Worm (Caenorhabditis elegans) whole organism, L1 larva: Measurements from ENCODE around the gene clec-145.

Experiments
- C16A3.4 ChIP-seq: fragments of 150-350 bp; optimal IDR thresholded peaks from 2 replicates; lab custom pipeline; 2014; ENCODE audit warnings: missing biosample characterization, missing genetic modification characterization
- F16B12.6 ChIP-seq: fragments of 150-350 bp; optimal IDR thresholded peaks from 2 replicates; lab custom pipeline; 2014; ENCODE audit warnings: missing biosample characterization, missing genetic modification characterization
- alr-1 ChIP-seq: fragments of 200-800 bp; sonication (Bioruptor generic); optimal IDR thresholded peaks from 2 replicates; lab custom pipeline; 2018; ENCODE audit warnings: borderline replicate concordance, mild to moderate bottlenecking, missing genetic modification characterization, missing compliant biosample characterization
- aly-2 ChIP-seq: fragments of 150-350 bp; optimal IDR thresholded peaks from 2 replicates; lab custom pipeline; 2014; ENCODE audit warnings: missing biosample characterization, missing genetic modification characterization
- ama-1 ChIP-seq: fragments of 150-350 bp; optimal IDR thresholded peaks from 2 replicates; lab custom pipeline; 2014
- blmp-1 ChIP-seq: fragments of 150-350 bp; optimal IDR thresholded peaks from 2 replicates; lab custom pipeline; 2014; ENCODE audit warnings: missing biosample characterization, missing genetic modification characterization
- ceh-8 ChIP-seq: fragments of 200-800 bp; sonication (Bioruptor generic); optimal IDR thresholded peaks from 2 replicates; lab custom pipeline; 2018; ENCODE audit warnings: mild to moderate bottlenecking, missing genetic modification characterization, moderate library complexity, missing compliant biosample characterization
- ceh-82 ChIP-seq, 3 experiments: fragments of 150-350 bp in 1 of 3; sonication (generic microtip) in 2 of 3; optimal IDR thresholded peaks; 2 replicates each; lab custom pipeline; 2014 to 2017; ENCODE audit warnings: missing biosample characterization in 3 of 3, missing genetic modification characterization in 3 of 3
- ceh-90 ChIP-seq: sonication (generic microtip); optimal IDR thresholded peaks from 2 replicates; lab custom pipeline; 2016; ENCODE audit warnings: missing genetic modification characterization, missing compliant biosample characterization
- ces-1 ChIP-seq: fragments of 150-350 bp; optimal IDR thresholded peaks from 2 replicates; lab custom pipeline; 2014; ENCODE audit warnings: missing biosample characterization, missing genetic modification reagents, missing genetic modification characterization
- dsc-1 ChIP-seq: sonication (generic microtip); optimal IDR thresholded peaks from 2 replicates; lab custom pipeline; 2016; ENCODE audit warnings: mild to moderate bottlenecking, missing genetic modification characterization, missing compliant biosample characterization
- efl-1 ChIP-seq, 4 experiments: fragments of 150-350 bp; optimal IDR thresholded peaks in 3 of 4; peaks in 1 of 4; 1 replicate in 1 of 4; 2 replicates in 3 of 4; lab custom pipeline; 2014; ENCODE audit warnings: missing biosample characterization in 2 of 4, missing genetic modification characterization in 2 of 4, missing genetic modification reagents in 2 of 4
- efl-3 ChIP-seq: fragments of 200-800 bp; sonication (Bioruptor generic); optimal IDR thresholded peaks from 2 replicates; lab custom pipeline; 2018; ENCODE audit warnings: mild to moderate bottlenecking, missing genetic modification characterization, missing compliant biosample characterization
- elt-2 ChIP-seq: sonication (generic microtip); optimal IDR thresholded peaks from 2 replicates; lab custom pipeline; 2016; ENCODE audit warnings: missing genetic modification characterization, mild to moderate bottlenecking, inconsistent platforms, missing compliant biosample characterization, missing genetic modification reagents
- ets-5 ChIP-seq: fragments of 200-800 bp; sonication (Bioruptor generic); IDR thresholded peaks from 2 replicates; pipeline ENCODE4 v1.3.6; 2022; ENCODE audit warnings: missing genetic modification characterization, missing compliant biosample characterization
- fkh-4 ChIP-seq: sonication (generic microtip); optimal IDR thresholded peaks from 2 replicates; lab custom pipeline; 2016; ENCODE audit warnings: missing compliant biosample characterization, missing genetic modification characterization, borderline replicate concordance
- hlh-4 ChIP-seq: sonication (generic microtip); optimal IDR thresholded peaks from 2 replicates; lab custom pipeline; 2016; ENCODE audit warnings: mild to moderate bottlenecking, missing genetic modification characterization, missing compliant biosample characterization
- isw-1 ChIP-seq: fragments of 200-800 bp; sonication (Bioruptor generic); IDR thresholded peaks from 2 replicates; pipeline ENCODE4 v1.3.6; 2022; ENCODE audit warnings: missing genetic modification characterization, missing compliant biosample characterization
- lin-14 ChIP-seq: fragments of 200-800 bp; sonication (Bioruptor generic); optimal IDR thresholded peaks from 2 replicates; lab custom pipeline; 2018; ENCODE audit warnings: mild to moderate bottlenecking, missing genetic modification characterization, moderate library complexity, missing compliant biosample characterization
- lin-35 ChIP-seq, 2 experiments: fragments of 150-350 bp; optimal IDR thresholded peaks; 2 replicates each; lab custom pipeline; 2014; ENCODE audit warnings: missing biosample characterization in 2 of 2, missing genetic modification characterization in 2 of 2, missing genetic modification reagents in 2 of 2
- lsy-2 ChIP-seq, 2 experiments: fragments of 150-350 bp; optimal IDR thresholded peaks; 2 replicates each; lab custom pipeline; 2014; ENCODE audit warnings: missing biosample characterization in 2 of 2, missing genetic modification characterization in 2 of 2
- mab-9 ChIP-seq: fragments of 200-800 bp; sonication (Bioruptor generic); IDR thresholded peaks from 2 replicates; pipeline ENCODE4 v1.3.6; 2022; ENCODE audit warnings: missing genetic modification reagents, missing genetic modification characterization, missing compliant biosample characterization
- mdl-1 ChIP-seq, 2 experiments: fragments of 150-350 bp; optimal IDR thresholded peaks; 2 replicates each; lab custom pipeline; 2014 to 2017; ENCODE audit warnings: missing biosample characterization in 2 of 2, missing genetic modification characterization in 2 of 2, inconsistent platforms in 1 of 2
- mef-2 ChIP-seq: fragments of 150-350 bp; optimal IDR thresholded peaks from 2 replicates; lab custom pipeline; 2014; ENCODE audit warnings: missing biosample characterization, missing genetic modification characterization
- nhr-11 ChIP-seq: fragments of 150-350 bp; optimal IDR thresholded peaks from 2 replicates; lab custom pipeline; 2014; ENCODE audit warnings: missing biosample characterization, missing genetic modification characterization
- nhr-19 ChIP-seq: fragments of 200-800 bp; sonication (Bioruptor generic); conservative IDR thresholded peaks from 2 replicates; pipeline ENCODE4 v1.3.6; 2022; ENCODE audit warnings: missing genetic modification characterization, missing compliant biosample characterization
- nhr-47 ChIP-seq: sonication (generic microtip); optimal IDR thresholded peaks from 2 replicates; lab custom pipeline; 2016; ENCODE audit warnings: mild to moderate bottlenecking, missing genetic modification characterization, moderate library complexity, missing compliant biosample characterization
- nhr-71 ChIP-seq: sonication (generic microtip); optimal IDR thresholded peaks from 2 replicates; lab custom pipeline; 2016; ENCODE audit warnings: mild to moderate bottlenecking, missing genetic modification characterization, moderate library complexity, missing compliant biosample characterization
- nhr-76 ChIP-seq: sonication (generic microtip); optimal IDR thresholded peaks from 2 replicates; lab custom pipeline; 2017; ENCODE audit warnings: missing biosample characterization, missing genetic modification characterization
- nhr-77 ChIP-seq: fragments of 150-350 bp; optimal IDR thresholded peaks from 2 replicates; lab custom pipeline; 2014; ENCODE audit warnings: missing biosample characterization, missing genetic modification characterization
- nhr-84 ChIP-seq: sonication (generic microtip); optimal IDR thresholded peaks from 2 replicates; lab custom pipeline; 2017; ENCODE audit warnings: missing biosample characterization, missing genetic modification characterization
- nhr-85 ChIP-seq: sonication (generic microtip); peaks from one replicate; lab custom pipeline; 2016; ENCODE audit warnings: missing genetic modification characterization, inconsistent platforms, missing compliant biosample characterization
- pag-3 ChIP-seq: sonication (generic microtip); optimal IDR thresholded peaks from 2 replicates; lab custom pipeline; 2017; ENCODE audit warnings: missing genetic modification characterization, mild to moderate bottlenecking, missing compliant biosample characterization, antibody characterized with exemption, borderline replicate concordance; ENCODE audit not compliant: insufficient read depth
- pqm-1 ChIP-seq: sonication (generic microtip); optimal IDR thresholded peaks from 3 replicates; lab custom pipeline; 2017; ENCODE audit warnings: missing biosample characterization, missing genetic modification characterization
- snpc-4 ChIP-seq: fragments of 150-350 bp; optimal IDR thresholded peaks from 2 replicates; lab custom pipeline; 2014; ENCODE audit warnings: missing biosample characterization, missing genetic modification characterization
- swsn-7 ChIP-seq: sonication (generic microtip); optimal IDR thresholded peaks from 2 replicates; lab custom pipeline; 2016; ENCODE audit warnings: missing genetic modification characterization, missing compliant biosample characterization
- tbx-2 ChIP-seq: sonication (generic microtip); optimal IDR thresholded peaks from 2 replicates; lab custom pipeline; 2016; ENCODE audit warnings: missing genetic modification characterization, missing compliant biosample characterization
- tlp-1 ChIP-seq: fragments of 150-350 bp; optimal IDR thresholded peaks from 2 replicates; lab custom pipeline; 2014; ENCODE audit warnings: missing biosample characterization, missing genetic modification characterization
- unc-30 ChIP-seq: sonication (generic microtip); optimal IDR thresholded peaks from 2 replicates; lab custom pipeline; 2017; ENCODE audit warnings: missing biosample characterization, missing genetic modification characterization
- unc-62 ChIP-seq: fragments of 150-350 bp; optimal IDR thresholded peaks from 2 replicates; lab custom pipeline; 2014; ENCODE audit warnings: missing biosample characterization, missing genetic modification reagents, missing genetic modification characterization
- zag-1 ChIP-seq: fragments of 150-350 bp; optimal IDR thresholded peaks from 2 replicates; lab custom pipeline; 2014; ENCODE audit warnings: missing biosample characterization, missing genetic modification characterization
- ztf-11 ChIP-seq, 2 experiments: sonication (generic microtip); optimal IDR thresholded peaks; 2 replicates each; lab custom pipeline; 2016 to 2017; ENCODE audit warnings: missing genetic modification characterization in 2 of 2, missing biosample characterization in 1 of 2, missing compliant biosample characterization in 1 of 2

Gene clec-145

DNA sequence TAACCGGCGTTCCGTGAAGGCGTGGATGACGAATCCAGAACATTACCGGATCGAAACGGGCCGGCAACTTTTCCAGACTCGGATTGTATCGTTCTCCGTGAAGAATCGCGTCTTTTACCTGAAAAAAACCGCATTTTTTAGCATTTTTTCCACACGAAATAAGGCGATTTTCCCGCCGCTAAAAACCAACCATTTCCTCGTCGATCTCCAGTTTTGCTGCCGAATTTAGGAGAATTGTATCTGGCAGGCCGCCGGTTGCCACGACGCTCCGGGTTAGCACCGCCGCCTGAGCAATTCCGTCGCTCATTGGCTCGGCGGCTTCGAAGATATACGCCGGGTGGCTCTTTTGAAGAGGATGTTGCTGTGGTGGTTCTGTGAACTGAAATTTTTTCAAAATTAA is 16.0 kb downstream of the clec-145 start:
- TF ChIP-seq unc-62 (GFP tag; lab: Kevin White, UChicago) (no peak), efl-1 (optimal IDR thresholded peaks at IDR 0.05; lab: Kevin White, UChicago) (no peak), efl-1 (GFP tag; optimal IDR thresholded peaks at IDR 0.05 in 1 of 2; lab: Kevin White, UChicago) (peak in 1 of 2 experiments; percentile 64)

DNA sequence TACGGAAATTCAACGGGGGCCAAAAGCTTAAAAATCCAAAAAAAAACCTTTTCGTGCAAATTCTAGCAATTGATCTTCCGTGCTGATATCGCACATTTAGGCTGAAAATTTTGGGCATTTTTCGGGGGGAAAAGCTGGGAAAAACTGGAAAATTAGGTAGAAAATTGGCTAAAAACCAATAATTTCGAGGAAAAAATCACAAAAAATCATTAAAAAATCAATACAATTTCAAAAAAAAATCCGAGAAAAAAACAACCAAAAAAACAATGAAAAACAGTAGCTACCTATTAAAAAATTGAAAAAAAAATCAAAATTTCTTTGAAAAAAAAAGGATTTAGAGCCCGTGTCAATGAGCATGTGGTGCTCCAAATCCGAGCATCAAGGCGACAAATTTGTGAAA is 22.5 kb downstream of the clec-145 start, which contains the start of gene Y48E1B.3:
Y48E1B.3 (minus strand) TSS at position 101 of the 400 bp plus-strand sequence.
- TF ChIP-seq nhr-76 (tag; lab: Kevin White, UChicago) (no peak), nhr-71 (tag; lab: Kevin White, UChicago) (no peak), dsc-1 (no peak), lin-14 (GFP tag; lab: Kevin White, UChicago) (no peak), ceh-90 (no peak), nhr-85 (tag; lab: Kevin White, UChicago) (no peak), unc-30 (tag; lab: Kevin White, UChicago) (no peak), tlp-1 (no peak), isw-1 (GFP tag; lab: Robert Waterston, UW) (no peak), snpc-4 (tag; lab: Kevin White, UChicago) (no peak), fkh-4 (no peak), pqm-1 (tag; lab: Kevin White, UChicago) (no peak), unc-62 (GFP tag; lab: Kevin White, UChicago) (no peak), elt-2 (tag; lab: Kevin White, UChicago) (no peak), ama-1 (no peak), blmp-1 (tag; lab: Kevin White, UChicago) (no peak)
- TF ChIP-seq, all 84 proteins: peak for 0

DNA sequence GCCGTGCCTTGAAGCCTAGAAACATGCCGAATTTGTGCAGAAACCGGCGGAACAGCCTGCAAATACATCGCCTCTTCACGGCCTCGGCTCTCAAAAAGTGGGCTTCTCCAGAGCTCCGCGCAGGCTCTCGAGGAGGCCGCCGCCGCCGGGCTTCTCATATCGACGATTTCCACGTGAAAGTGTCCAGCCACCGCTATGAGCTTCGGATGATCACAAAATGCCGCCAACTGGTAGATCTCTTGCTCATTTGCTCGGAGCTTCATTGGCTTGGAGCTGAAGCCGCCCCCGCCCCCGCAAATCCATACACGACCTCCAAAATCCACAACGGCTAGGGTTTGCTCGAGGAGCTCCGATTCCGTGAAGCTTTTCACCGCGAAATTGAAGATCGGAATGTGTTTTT is 29.8 kb downstream of the clec-145 start:
- TF ChIP-seq nhr-19 (GFP tag; lab: Robert Waterston, UW): no peak
- TF ChIP-seq tbx-2: no peak
- TF ChIP-seq zag-1 (tag; lab: Kevin White, UChicago): no peak
- TF ChIP-seq mab-9 (GFP tag; lab: Robert Waterston, UW): no peak
- no peak for TF ChIP-seq F16B12.6 (tag; lab: Kevin White, UChicago)
- TF ChIP-seq ets-5 (GFP tag; lab: Robert Waterston, UW): no peak
- no peak for TF ChIP-seq nhr-77 (tag; lab: Kevin White, UChicago)
- no peak for TF ChIP-seq dsc-1
- no peak for TF ChIP-seq nhr-11 (tag; lab: Kevin White, UChicago)
- no peak for TF ChIP-seq alr-1 (tag; lab: Kevin White, UChicago)
- no peak for TF ChIP-seq ceh-8 (GFP tag; lab: Kevin White, UChicago)
- no peak for TF ChIP-seq ztf-11 (tag; optimal IDR thresholded peaks at IDR 0.05; lab: Kevin White, UChicago)
- no peak for TF ChIP-seq C16A3.4
- no peak for TF ChIP-seq elt-2 (tag; lab: Kevin White, UChicago)
- no peak for TF ChIP-seq hlh-4 (tag; lab: Kevin White, UChicago)
- TF ChIP-seq fkh-4: no peak
- TF ChIP-seq pag-3 (tag; lab: Kevin White, UChicago): no peak
- no peak for TF ChIP-seq efl-3 (GFP tag; lab: Kevin White, UChicago)
- TF ChIP-seq aly-2 (tag; lab: Kevin White, UChicago): no peak
- no peak for TF ChIP-seq mef-2 (tag; lab: Kevin White, UChicago)

DNA sequence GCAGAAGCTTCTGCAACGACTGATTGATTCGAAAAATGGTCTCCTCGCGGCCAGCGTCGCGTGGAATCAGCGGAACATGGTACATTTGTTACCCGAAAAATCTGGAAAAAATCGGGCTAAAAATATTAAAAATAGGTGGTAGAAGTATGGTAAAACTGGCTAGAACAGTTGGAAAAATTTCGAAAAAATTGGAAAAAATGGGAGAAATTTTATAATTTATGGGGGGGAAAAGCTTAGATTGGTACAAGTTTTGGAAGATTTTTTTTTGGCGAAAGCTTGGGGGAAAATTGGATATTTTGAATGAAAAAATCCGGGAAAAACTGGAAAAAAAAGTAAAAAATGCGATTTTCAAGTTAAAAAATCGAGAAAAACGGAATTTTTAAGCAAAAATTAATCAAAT is 42.8 kb downstream of the clec-145 start, which contains the start of gene ddl-2:
ddl-2 (minus strand) TSS at position 101 of the 400 bp plus-strand sequence.
- TF ChIP-seq nhr-71 (tag; lab: Kevin White, UChicago) (no peak), lsy-2 (tag; optimal IDR thresholded peaks at IDR 0.05; lab: Kevin White, UChicago) (no peak), mdl-1 (tag; optimal IDR thresholded peaks at IDR 0.05; lab: Kevin White, UChicago) (no peak), tlp-1 (no peak), hlh-4 (tag; lab: Kevin White, UChicago) (no peak), ceh-8 (GFP tag; lab: Kevin White, UChicago) (no peak), ces-1 (GFP tag; lab: Kevin White, UChicago) (no peak), swsn-7 (tag; lab: Kevin White, UChicago) (no peak), ceh-82 (tag; optimal IDR thresholded peaks at IDR 0.05; lab: Kevin White, UChicago) (no peak), nhr-76 (tag; lab: Kevin White, UChicago) (no peak), pag-3 (tag; lab: Kevin White, UChicago) (no peak), lin-35 (GFP tag; optimal IDR thresholded peaks at IDR 0.05; lab: Kevin White, UChicago) (no peak), aly-2 (tag; lab: Kevin White, UChicago) (no peak), nhr-84 (tag; lab: Kevin White, UChicago) (no peak), lin-14 (GFP tag; lab: Kevin White, UChicago) (no peak), nhr-47 (tag; lab: Kevin White, UChicago) (no peak), alr-1 (tag; lab: Kevin White, UChicago) (no peak), C16A3.4 (no peak), blmp-1 (tag; lab: Kevin White, UChicago) (no peak)
